Worm (Caenorhabditis elegans): Measurements from ENCODE around the gene C09F5.1.

DNA sequence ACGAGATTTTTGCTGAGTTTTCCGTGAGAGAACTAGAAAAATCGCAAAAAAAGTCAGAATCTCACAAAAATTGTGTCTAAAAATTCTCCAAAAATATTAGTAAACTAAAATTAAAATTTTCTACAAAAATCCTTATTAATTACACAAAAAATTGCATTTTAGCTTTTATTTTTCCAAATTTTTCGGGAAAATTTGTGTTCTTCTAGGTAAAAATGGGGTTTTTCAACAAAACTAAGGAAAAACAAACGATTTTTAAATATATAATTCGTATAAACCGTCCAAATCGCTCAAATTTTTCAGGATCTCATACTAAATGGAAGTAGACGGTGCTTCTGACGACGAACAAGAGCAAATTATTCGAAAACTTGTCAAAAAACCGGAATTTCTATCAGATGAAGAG, 16.8 kb upstream of the C09F5.1 start, which contains the start of gene W06E11.1:
- TF ChIP-seq ceh-36 (tag; optimal IDR thresholded peaks at IDR 0.05) (no peak), ama-1 (optimal IDR thresholded peaks at IDR 0.05) (no peak), ets-7 (tag; optimal IDR thresholded peaks at IDR 0.05) (no peak), pes-1 (GFP tag; IDR thresholded peaks at IDR 0.05) (no peak)
